Fruit fly (Drosophila melanogaster) whole organism, pupa: ENCODE results near the gene Vps15.

ENCODE experiments used
- CG10348 ChIP-seq: fragments of 200-800 bp; sonication (Bioruptor generic); IDR thresholded peaks from 2 replicates; pipeline ENCODE4 v1.3.6; 2022; ENCODE audit warnings: missing biosample characterization, missing genetic modification characterization
- CG12605 ChIP-seq: fragments of 200-800 bp; sonication (Bioruptor generic); IDR thresholded peaks from 2 replicates; pipeline ENCODE4 v1.3.6; 2022; ENCODE audit warnings: missing biosample characterization, missing genetic modification characterization
- CG13204 ChIP-seq: fragments of 200-800 bp; sonication (Bioruptor generic); optimal IDR thresholded peaks from 2 replicates; lab custom pipeline; 2018; ENCODE audit warnings: missing biosample characterization, mild to moderate bottlenecking, missing genetic modification characterization, moderate library complexity
- CG14655 ChIP-seq: fragments of 200-800 bp; sonication (Bioruptor generic); optimal IDR thresholded peaks from 3 replicates; lab custom pipeline; 2017; ENCODE audit warnings: mild to moderate bottlenecking, missing biosample characterization, missing genetic modification reagents, missing genetic modification characterization
- CG15710 ChIP-seq: fragments of 200-800 bp; sonication (Bioruptor generic); optimal IDR thresholded peaks from 2 replicates; lab custom pipeline; 2018; ENCODE audit warnings: missing biosample characterization, mild to moderate bottlenecking, missing genetic modification characterization, moderate library complexity
- CG17806 ChIP-seq: fragments of 200-800 bp; sonication (Bioruptor generic); optimal IDR thresholded peaks from 2 replicates; lab custom pipeline; 2018; ENCODE audit warnings: missing biosample characterization, mild to moderate bottlenecking, missing genetic modification characterization, moderate library complexity
- CG32121 ChIP-seq: fragments of 200-800 bp; sonication (Bioruptor generic); IDR thresholded peaks from 2 replicates; pipeline ENCODE4 v1.3.6; 2022; ENCODE audit warnings: missing biosample characterization, missing genetic modification characterization
- CG34367 ChIP-seq: fragments of 200-800 bp; sonication (Bioruptor generic); optimal IDR thresholded peaks from 2 replicates; lab custom pipeline; 2018; ENCODE audit warnings: missing biosample characterization, mild to moderate bottlenecking, missing genetic modification characterization
- CG4496 ChIP-seq: fragments of 200-800 bp; sonication (Bioruptor generic); IDR thresholded peaks from 3 replicates; pipeline ENCODE4 v1.3.6; 2022; ENCODE audit warnings: missing biosample characterization, missing genetic modification characterization
- CG8159 ChIP-seq: fragments of 200-800 bp; sonication (Bioruptor generic); optimal IDR thresholded peaks from 3 replicates; lab custom pipeline; 2018; ENCODE audit warnings: missing biosample characterization, mild to moderate bottlenecking, missing genetic modification characterization, moderate library complexity
- CG8301 ChIP-seq: fragments of 200-800 bp; sonication (Bioruptor generic); optimal IDR thresholded peaks from 2 replicates; lab custom pipeline; 2018; ENCODE audit warnings: missing biosample characterization, mild to moderate bottlenecking, missing genetic modification characterization
- CG9948 ChIP-seq: fragments of 200-800 bp; sonication (Bioruptor generic); optimal IDR thresholded peaks from 2 replicates; lab custom pipeline; 2018; ENCODE audit warnings: missing biosample characterization, mild to moderate bottlenecking, missing genetic modification characterization, moderate library complexity
- D1 ChIP-seq: fragments of 200-800 bp; sonication (Bioruptor generic); optimal IDR thresholded peaks from 2 replicates; lab custom pipeline; 2018; ENCODE audit warnings: missing biosample characterization, mild to moderate bottlenecking, missing genetic modification characterization, moderate library complexity
- EcR ChIP-seq: fragments of 200-800 bp; sonication (Bioruptor generic); optimal IDR thresholded peaks from 3 replicates; lab custom pipeline; 2019; ENCODE audit warnings: missing biosample characterization, missing genetic modification characterization, mild to moderate bottlenecking, moderate library complexity, missing genetic modification reagents
- Ets98B ChIP-seq: fragments of 200-800 bp; sonication (Bioruptor generic); IDR thresholded peaks from 2 replicates; pipeline ENCODE4 v1.3.6; 2022; ENCODE audit warnings: missing biosample characterization, missing genetic modification characterization
- Pif1A ChIP-seq: fragments of 200-800 bp; sonication (Bioruptor generic); optimal IDR thresholded peaks from 3 replicates; lab custom pipeline; 2016; ENCODE audit warnings: missing biosample characterization, missing genetic modification characterization
- Pif1B ChIP-seq: fragments of 200-800 bp; sonication (Bioruptor generic); optimal IDR thresholded peaks from 3 replicates; lab custom pipeline; 2016; ENCODE audit warnings: missing biosample characterization, missing genetic modification characterization
- Snoo ChIP-seq: fragments of 200-800 bp; sonication (Bioruptor generic); optimal IDR thresholded peaks from 3 replicates; lab custom pipeline; 2017; ENCODE audit warnings: missing biosample characterization, mild to moderate bottlenecking, missing genetic modification characterization, inconsistent platforms
- fd96Ca ChIP-seq: fragments of 200-800 bp; sonication (Bioruptor generic); IDR thresholded peaks from 3 replicates; pipeline ENCODE4 v1.3.6; 2022; ENCODE audit warnings: missing biosample characterization, missing genetic modification characterization
- gl ChIP-seq: fragments of 200-800 bp; sonication (Bioruptor generic); optimal IDR thresholded peaks from 2 replicates; lab custom pipeline; 2018; ENCODE audit warnings: missing biosample characterization, mild to moderate bottlenecking, missing genetic modification characterization
- rn ChIP-seq: fragments of 200-800 bp; sonication (Bioruptor generic); IDR thresholded peaks from 2 replicates; pipeline ENCODE4 v1.3.6; 2022; ENCODE audit warnings: missing biosample characterization, missing genetic modification characterization

Gene Vps15

DNA sequence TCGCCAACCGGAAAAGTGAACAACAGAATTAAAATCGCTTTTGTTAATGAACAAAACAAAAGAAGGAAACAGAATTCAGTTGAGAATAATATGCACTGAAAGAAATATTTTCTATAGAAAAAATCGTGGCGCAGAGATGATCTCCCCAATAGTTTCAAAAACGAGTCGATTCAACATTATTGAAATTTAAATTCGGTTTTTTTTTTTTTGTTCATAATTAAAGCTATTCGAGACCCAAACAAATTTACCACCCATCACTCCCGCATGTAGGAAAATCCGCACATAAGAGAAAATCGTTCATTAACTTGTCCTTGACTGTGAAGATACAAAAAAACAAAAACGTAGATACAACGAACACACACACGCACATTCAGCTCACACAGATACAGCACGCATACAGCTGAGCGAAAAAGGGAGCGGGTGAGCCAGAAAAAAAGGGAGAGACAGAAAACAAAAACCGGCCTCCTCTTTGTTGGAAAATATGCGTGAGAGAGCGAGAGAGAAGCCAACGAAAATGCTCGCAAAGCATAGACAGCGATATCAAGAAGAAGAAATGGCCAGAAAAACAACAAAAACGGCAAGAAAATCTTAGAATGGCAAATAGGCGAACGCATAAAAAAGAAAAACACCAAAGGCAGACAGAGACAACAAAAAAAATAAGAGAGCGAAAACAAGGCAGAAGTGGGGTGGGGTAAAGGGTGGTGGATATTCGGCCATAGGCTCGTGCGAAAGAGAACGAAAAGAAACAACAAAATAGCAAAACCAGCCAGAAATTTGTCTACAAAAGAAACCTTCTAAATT, 25.4 kb downstream of the Vps15 start:
- TF ChIP-seq rn (GFP tag; lab: Robert Waterston, UW) (peak; percentile 54; the same call in 1 of the 2 replicates), Snoo (tag; lab: Kevin White, UChicago) (peak; percentile 61), Ets98B (peak; percentile 76), Pif1A (GFP tag; lab: Kevin White, UChicago) (peak; percentile 67), CG32121 (GFP tag; lab: Robert Waterston, UW) (peak; percentile 82), CG34367 (tag; lab: Kevin White, UChicago) (peak; percentile 47), D1 (tag; lab: Kevin White, UChicago) (peak; percentile 42), Pif1B (GFP tag; lab: Kevin White, UChicago) (peak; percentile 78), gl (tag; lab: Kevin White, UChicago) (peak; percentile 71), CG10348 (GFP tag; lab: Robert Waterston, UW) (no peak), CG12605 (GFP tag; lab: Robert Waterston, UW) (peak; percentile 93), CG15710 (tag; lab: Kevin White, UChicago) (peak; percentile 54), fd96Ca (GFP tag; lab: Robert Waterston, UW) (peak; percentile 78; the same call in 2 of the 3 replicates), CG4496 (GFP tag; lab: Robert Waterston, UW) (peak; percentile 88), CG9948 (tag; lab: Kevin White, UChicago) (peak; percentile 23), CG8159 (peak; percentile 67), EcR (GFP tag; lab: Kevin White, UChicago) (peak; percentile 85), CG13204 (GFP tag; lab: Kevin White, UChicago) (peak; percentile 70), CG14655 (GFP tag; lab: Kevin White, UChicago) (peak; percentile 91), CG17806 (tag; lab: Kevin White, UChicago) (peak; percentile 49), CG8301 (tag; lab: Kevin White, UChicago) (peak; percentile 77)

DNA sequence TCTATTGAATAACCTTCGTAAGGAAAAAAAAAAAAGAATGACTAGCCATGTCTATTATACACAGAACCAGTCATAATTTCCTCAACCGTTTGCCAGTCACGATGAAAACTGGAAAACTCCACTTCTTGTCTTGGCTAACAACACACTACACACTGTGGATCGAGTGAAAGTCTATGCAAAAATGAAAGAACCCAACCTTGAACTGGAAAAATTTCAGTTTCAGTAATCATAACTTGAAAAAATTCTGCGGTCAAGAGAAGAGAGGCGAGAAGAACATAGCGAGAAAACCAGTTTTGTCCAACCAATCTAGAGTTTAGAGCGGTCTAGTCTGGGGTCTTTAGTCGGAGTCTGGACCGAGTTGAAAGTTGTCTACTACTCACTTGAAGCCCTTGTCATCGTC, 28.1 kb downstream of the Vps15 start:
- TF ChIP-seq CG12605 (GFP tag; lab: Robert Waterston, UW) (no peak), rn (GFP tag; lab: Robert Waterston, UW) (no peak), CG8301 (tag; lab: Kevin White, UChicago) (peak; percentile 31), CG13204 (GFP tag; lab: Kevin White, UChicago) (no peak), CG17806 (tag; lab: Kevin White, UChicago) (no peak), CG14655 (GFP tag; lab: Kevin White, UChicago) (peak; percentile 19), CG8159 (no peak), gl (tag; lab: Kevin White, UChicago) (no peak), CG9948 (tag; lab: Kevin White, UChicago) (no peak), fd96Ca (GFP tag; lab: Robert Waterston, UW) (no peak), Pif1B (GFP tag; lab: Kevin White, UChicago) (no peak), Pif1A (GFP tag; lab: Kevin White, UChicago) (no peak), EcR (GFP tag; lab: Kevin White, UChicago) (peak; percentile 47)

dm6 chr3R:9215551-9215950, 30.1 kb downstream of the Vps15 start:
- TF ChIP-seq EcR (GFP tag; lab: Kevin White, UChicago) (no peak), Pif1A (GFP tag; lab: Kevin White, UChicago) (no peak), CG14655 (GFP tag; lab: Kevin White, UChicago) (no peak)
- TF ChIP-seq, all 21 proteins: peak for 0

DNA sequence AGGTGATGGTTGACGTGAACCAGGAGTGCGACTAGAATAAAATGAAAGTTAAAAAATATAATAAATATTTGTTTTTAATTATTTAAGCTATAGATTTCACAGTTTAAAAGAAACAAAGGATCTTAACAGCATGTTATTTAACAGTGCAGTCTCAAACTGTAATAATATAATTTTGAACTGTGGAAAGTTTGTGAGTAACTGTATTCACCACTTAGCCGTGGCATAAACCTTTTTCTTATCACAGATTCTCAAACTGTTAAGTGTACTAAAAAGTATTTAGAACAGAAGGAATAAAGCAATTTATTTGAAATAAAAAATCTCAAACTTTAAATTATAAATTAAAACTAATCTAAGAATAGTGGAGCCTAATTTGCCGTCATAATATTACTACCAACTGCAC, 31.4 kb downstream of the Vps15 start:
- TF ChIP-seq EcR (GFP tag; lab: Kevin White, UChicago), result no peak
- TF ChIP-seq Pif1B (GFP tag; lab: Kevin White, UChicago), result no peak
- TF ChIP-seq CG14655 (GFP tag; lab: Kevin White, UChicago), result no peak
- TF ChIP-seq Snoo (tag; lab: Kevin White, UChicago), result no peak
- peak; percentile 74 for TF ChIP-seq D1 (tag; lab: Kevin White, UChicago)
- TF ChIP-seq Ets98B, result no peak
- TF ChIP-seq CG12605 (GFP tag; lab: Robert Waterston, UW), result no peak
- no peak for TF ChIP-seq CG8159
- TF ChIP-seq, all 21 proteins: peak for 1

- no peak for TF ChIP-seq CG13204 (GFP tag; lab: Kevin White, UChicago)
- TF ChIP-seq Ets98B, result no peak
- no peak for TF ChIP-seq Pif1B (GFP tag; lab: Kevin White, UChicago)
- TF ChIP-seq CG10348 (GFP tag; lab: Robert Waterston, UW), result no peak
- peak; percentile 30 for TF ChIP-seq CG8301 (tag; lab: Kevin White, UChicago)
- TF ChIP-seq CG9948 (tag; lab: Kevin White, UChicago), result peak; percentile 30
- peak; percentile 20 for TF ChIP-seq CG17806 (tag; lab: Kevin White, UChicago)
- TF ChIP-seq CG4496 (GFP tag; lab: Robert Waterston, UW), result peak; percentile 42; the same call in 1 of the 3 replicates
- peak; percentile 2 for TF ChIP-seq Snoo (tag; lab: Kevin White, UChicago)
- TF ChIP-seq gl (tag; lab: Kevin White, UChicago), result no peak
- peak; percentile 36 for TF ChIP-seq CG15710 (tag; lab: Kevin White, UChicago)
- peak; percentile 51 for TF ChIP-seq CG14655 (GFP tag; lab: Kevin White, UChicago)
- TF ChIP-seq CG34367 (tag; lab: Kevin White, UChicago), result peak; percentile 21
- peak; percentile 49 for TF ChIP-seq CG8159
Measured at dm6 chr3R:9213029-9213428, 32.6 kb downstream of the Vps15 start.
